Worm (Caenorhabditis elegans): Measurements from ENCODE around the gene rpap-2.

DNA sequence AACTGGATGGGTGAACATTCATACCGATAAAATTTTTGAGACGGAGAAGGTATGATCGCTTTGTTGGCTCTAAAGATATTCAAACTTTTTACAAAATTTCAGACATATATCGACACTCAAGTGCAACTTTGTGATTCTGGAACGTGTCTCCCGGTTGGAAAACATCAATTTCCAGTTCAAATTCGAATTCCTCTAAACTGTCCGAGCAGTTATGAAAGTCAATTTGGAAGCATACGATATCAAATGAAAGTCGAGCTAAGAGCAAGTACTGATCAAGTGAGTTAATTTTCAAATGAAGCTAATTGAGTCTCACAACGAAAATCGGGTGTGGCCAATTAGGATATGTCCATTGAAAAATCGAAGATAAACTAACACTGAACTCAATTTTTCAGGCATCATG, 33.4 kb upstream of the rpap-2 start:
- TF ChIP-seq ama-1 (optimal IDR thresholded peaks at IDR 0.05) (no peak), ceh-13 (GFP tag; optimal IDR thresholded peaks at IDR 0.05) (no peak), hmbx-1 (tag; optimal IDR thresholded peaks at IDR 0.05) (no peak), hmg-4 (GFP tag; optimal IDR thresholded peaks at IDR 0.05) (no peak), hnd-1 (tag; optimal IDR thresholded peaks at IDR 0.05) (no peak), tbx-11 (GFP tag; IDR thresholded peaks at IDR 0.05) (no peak), ets-7 (tag; optimal IDR thresholded peaks at IDR 0.05) (no peak), flt-1 (GFP tag; IDR thresholded peaks at IDR 0.05) (no peak), F13C5.2 (tag; optimal IDR thresholded peaks at IDR 0.05) (no peak), tra-4 (tag; optimal IDR thresholded peaks at IDR 0.05) (no peak), scrt-1 (GFP tag; IDR thresholded peaks at IDR 0.05) (no peak)
